Worm (Caenorhabditis elegans) whole organism, L1 larva: Measurements from ENCODE around the gene glt-5.

Experiments
- Y116A8C.19 ChIP-seq: sonication (generic microtip); optimal IDR thresholded peaks from 2 replicates; lab custom pipeline; 2016; ENCODE audit warnings: missing compliant biosample characterization, missing genetic modification characterization, borderline replicate concordance
- alr-1 ChIP-seq: fragments of 200-800 bp; sonication (Bioruptor generic); optimal IDR thresholded peaks from 2 replicates; lab custom pipeline; 2018; ENCODE audit warnings: borderline replicate concordance, mild to moderate bottlenecking, missing genetic modification characterization, missing compliant biosample characterization
- ama-1 ChIP-seq: fragments of 150-350 bp; optimal IDR thresholded peaks from 2 replicates; lab custom pipeline; 2014
- blmp-1 ChIP-seq: fragments of 150-350 bp; optimal IDR thresholded peaks from 2 replicates; lab custom pipeline; 2014; ENCODE audit warnings: missing biosample characterization, missing genetic modification characterization
- ceh-8 ChIP-seq: fragments of 200-800 bp; sonication (Bioruptor generic); optimal IDR thresholded peaks from 2 replicates; lab custom pipeline; 2018; ENCODE audit warnings: mild to moderate bottlenecking, missing genetic modification characterization, moderate library complexity, missing compliant biosample characterization
- ceh-82 ChIP-seq, 3 experiments: fragments of 150-350 bp in 1 of 3; sonication (generic microtip) in 2 of 3; optimal IDR thresholded peaks; 2 replicates each; lab custom pipeline; 2014 to 2017; ENCODE audit warnings: missing biosample characterization in 3 of 3, missing genetic modification characterization in 3 of 3
- ceh-90 ChIP-seq: sonication (generic microtip); optimal IDR thresholded peaks from 2 replicates; lab custom pipeline; 2016; ENCODE audit warnings: missing genetic modification characterization, missing compliant biosample characterization
- ces-1 ChIP-seq: fragments of 150-350 bp; optimal IDR thresholded peaks from 2 replicates; lab custom pipeline; 2014; ENCODE audit warnings: missing biosample characterization, missing genetic modification reagents, missing genetic modification characterization
- dsc-1 ChIP-seq: sonication (generic microtip); optimal IDR thresholded peaks from 2 replicates; lab custom pipeline; 2016; ENCODE audit warnings: mild to moderate bottlenecking, missing genetic modification characterization, missing compliant biosample characterization
- efl-1 ChIP-seq, 4 experiments: fragments of 150-350 bp; optimal IDR thresholded peaks in 3 of 4; peaks in 1 of 4; 1 replicate in 1 of 4; 2 replicates in 3 of 4; lab custom pipeline; 2014; ENCODE audit warnings: missing biosample characterization in 2 of 4, missing genetic modification characterization in 2 of 4, missing genetic modification reagents in 2 of 4
- egl-13 ChIP-seq: sonication (generic microtip); optimal IDR thresholded peaks from 2 replicates; lab custom pipeline; 2016; ENCODE audit warnings: missing genotype, missing genetic modification reagents, missing genetic modification characterization, missing compliant biosample characterization
- egl-27 ChIP-seq, 2 experiments: fragments of 150-350 bp in 1 of 2; sonication (generic microtip); optimal IDR thresholded peaks; 3 replicates each; lab custom pipeline; 2017 to 2018; ENCODE audit warnings: missing biosample characterization in 2 of 2, missing genetic modification characterization in 2 of 2, missing genetic modification reagents in 2 of 2
- elt-2 ChIP-seq: sonication (generic microtip); optimal IDR thresholded peaks from 2 replicates; lab custom pipeline; 2016; ENCODE audit warnings: missing genetic modification characterization, mild to moderate bottlenecking, inconsistent platforms, missing compliant biosample characterization, missing genetic modification reagents
- elt-3 ChIP-seq, 6 experiments: fragments of 150-350 bp in 1 of 6; sonication (generic microtip); optimal IDR thresholded peaks; 2 replicates each; lab custom pipeline; 2017 to 2018; ENCODE audit warnings: missing biosample characterization in 6 of 6, missing genetic modification characterization in 6 of 6, inconsistent platforms in 1 of 6
- fkh-8 ChIP-seq: sonication (generic microtip); optimal IDR thresholded peaks from 2 replicates; lab custom pipeline; 2016; ENCODE audit warnings: mild to moderate bottlenecking, missing genetic modification characterization, missing compliant biosample characterization
- grh-1 ChIP-seq: fragments of 200-800 bp; sonication (Bioruptor generic); IDR thresholded peaks from 2 replicates; pipeline ENCODE4 v1.3.6; 2022; ENCODE audit warnings: missing genetic modification reagents, missing genetic modification characterization, missing compliant biosample characterization
- irx-1 ChIP-seq: sonication (generic microtip); optimal IDR thresholded peaks from 2 replicates; lab custom pipeline; 2016; ENCODE audit warnings: missing genetic modification characterization, missing compliant biosample characterization
- lin-14 ChIP-seq: fragments of 200-800 bp; sonication (Bioruptor generic); optimal IDR thresholded peaks from 2 replicates; lab custom pipeline; 2018; ENCODE audit warnings: mild to moderate bottlenecking, missing genetic modification characterization, moderate library complexity, missing compliant biosample characterization
- lin-35 ChIP-seq, 2 experiments: fragments of 150-350 bp; optimal IDR thresholded peaks; 2 replicates each; lab custom pipeline; 2014; ENCODE audit warnings: missing biosample characterization in 2 of 2, missing genetic modification characterization in 2 of 2, missing genetic modification reagents in 2 of 2
- lsy-2 ChIP-seq, 2 experiments: fragments of 150-350 bp; optimal IDR thresholded peaks; 2 replicates each; lab custom pipeline; 2014; ENCODE audit warnings: missing biosample characterization in 2 of 2, missing genetic modification characterization in 2 of 2
- mab-9 ChIP-seq: fragments of 200-800 bp; sonication (Bioruptor generic); IDR thresholded peaks from 2 replicates; pipeline ENCODE4 v1.3.6; 2022; ENCODE audit warnings: missing genetic modification reagents, missing genetic modification characterization, missing compliant biosample characterization
- nhr-11 ChIP-seq: fragments of 150-350 bp; optimal IDR thresholded peaks from 2 replicates; lab custom pipeline; 2014; ENCODE audit warnings: missing biosample characterization, missing genetic modification characterization
- nhr-19 ChIP-seq: fragments of 200-800 bp; sonication (Bioruptor generic); conservative IDR thresholded peaks from 2 replicates; pipeline ENCODE4 v1.3.6; 2022; ENCODE audit warnings: missing genetic modification characterization, missing compliant biosample characterization
- nhr-20 ChIP-seq: sonication (generic microtip); optimal IDR thresholded peaks from 2 replicates; lab custom pipeline; 2016; ENCODE audit warnings: mild to moderate bottlenecking, missing genetic modification characterization, missing compliant biosample characterization
- nhr-47 ChIP-seq: sonication (generic microtip); optimal IDR thresholded peaks from 2 replicates; lab custom pipeline; 2016; ENCODE audit warnings: mild to moderate bottlenecking, missing genetic modification characterization, moderate library complexity, missing compliant biosample characterization
- nhr-71 ChIP-seq: sonication (generic microtip); optimal IDR thresholded peaks from 2 replicates; lab custom pipeline; 2016; ENCODE audit warnings: mild to moderate bottlenecking, missing genetic modification characterization, moderate library complexity, missing compliant biosample characterization
- nhr-76 ChIP-seq: sonication (generic microtip); optimal IDR thresholded peaks from 2 replicates; lab custom pipeline; 2017; ENCODE audit warnings: missing biosample characterization, missing genetic modification characterization
- nhr-77 ChIP-seq: fragments of 150-350 bp; optimal IDR thresholded peaks from 2 replicates; lab custom pipeline; 2014; ENCODE audit warnings: missing biosample characterization, missing genetic modification characterization
- nhr-85 ChIP-seq: sonication (generic microtip); peaks from one replicate; lab custom pipeline; 2016; ENCODE audit warnings: missing genetic modification characterization, inconsistent platforms, missing compliant biosample characterization
- pag-3 ChIP-seq: sonication (generic microtip); optimal IDR thresholded peaks from 2 replicates; lab custom pipeline; 2017; ENCODE audit warnings: missing genetic modification characterization, mild to moderate bottlenecking, missing compliant biosample characterization, antibody characterized with exemption, borderline replicate concordance; ENCODE audit not compliant: insufficient read depth
- pqm-1 ChIP-seq: sonication (generic microtip); optimal IDR thresholded peaks from 3 replicates; lab custom pipeline; 2017; ENCODE audit warnings: missing biosample characterization, missing genetic modification characterization
- rnt-1 ChIP-seq: sonication (generic microtip); optimal IDR thresholded peaks from 2 replicates; lab custom pipeline; 2016; ENCODE audit warnings: mild to moderate bottlenecking, missing genetic modification characterization, moderate library complexity, missing compliant biosample characterization
- snu-23 ChIP-seq: sonication (generic microtip); optimal IDR thresholded peaks from 2 replicates; lab custom pipeline; 2016; ENCODE audit warnings: missing genetic modification characterization, missing compliant biosample characterization
- sptf-1 ChIP-seq: fragments of 150-350 bp; optimal IDR thresholded peaks from 2 replicates; lab custom pipeline; 2014; ENCODE audit warnings: missing biosample characterization, missing genetic modification characterization
- sup-37 ChIP-seq: fragments of 200-800 bp; sonication (Bioruptor generic); optimal IDR thresholded peaks from 2 replicates; lab custom pipeline; 2018; ENCODE audit warnings: mild to moderate bottlenecking, missing genetic modification characterization, missing compliant biosample characterization
- swsn-7 ChIP-seq: sonication (generic microtip); optimal IDR thresholded peaks from 2 replicates; lab custom pipeline; 2016; ENCODE audit warnings: missing genetic modification characterization, missing compliant biosample characterization
- tbx-2 ChIP-seq: sonication (generic microtip); optimal IDR thresholded peaks from 2 replicates; lab custom pipeline; 2016; ENCODE audit warnings: missing genetic modification characterization, missing compliant biosample characterization
- unc-86 ChIP-seq: sonication (generic microtip); optimal IDR thresholded peaks from 2 replicates; lab custom pipeline; 2016; ENCODE audit warnings: missing genetic modification characterization, missing compliant biosample characterization
- unc-98 ChIP-seq: fragments of 200-800 bp; sonication (Bioruptor generic); IDR thresholded peaks from 2 replicates; pipeline ENCODE4 v1.3.6; 2022; ENCODE audit warnings: missing genetic modification characterization, missing compliant biosample characterization
- ztf-11 ChIP-seq, 2 experiments: sonication (generic microtip); optimal IDR thresholded peaks; 2 replicates each; lab custom pipeline; 2016 to 2017; ENCODE audit warnings: missing genetic modification characterization in 2 of 2, missing biosample characterization in 1 of 2, missing compliant biosample characterization in 1 of 2

The glt-5 gene

DNA sequence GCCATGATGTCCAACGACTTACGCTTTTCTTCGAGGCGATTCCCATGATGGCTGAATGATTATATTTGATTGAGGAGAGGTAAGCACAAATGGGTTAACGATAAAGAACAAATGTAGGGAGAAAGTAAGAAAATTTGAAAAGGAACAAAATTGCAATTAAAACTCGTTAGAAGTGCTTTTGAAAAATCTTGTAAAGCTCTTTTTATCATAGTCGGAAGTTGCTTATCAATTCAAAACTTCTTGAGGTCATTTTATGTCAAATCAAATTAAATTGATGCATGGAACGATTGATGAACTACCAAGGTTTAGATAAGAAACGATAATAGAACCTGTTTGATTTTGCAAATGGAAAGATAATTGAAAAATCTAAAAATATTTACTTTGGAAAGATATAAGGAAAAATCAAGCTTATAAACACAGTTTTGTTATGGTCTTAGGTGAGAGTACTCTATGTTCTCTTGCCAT is at the start of gene glt-5:
Gene glt-5 (minus strand): TSS at position 51 of the 465 bp plus-strand sequence.
- no peak for TF ChIP-seq elt-2
- TF ChIP-seq nhr-85, result peak; percentile 51
- peak in 5 of 6 experiments; percentile 16 to 71 (median 58) for TF ChIP-seq elt-3 (tag; optimal IDR thresholded peaks at IDR 0.05; lab: Kevin White, UChicago)
- no peak for TF ChIP-seq ceh-82 (tag; optimal IDR thresholded peaks at IDR 0.05; lab: Kevin White, UChicago)
- TF ChIP-seq grh-1, result 0 out of 2 replicates have a peak, but pooled peaks have one; percentile 16

DNA sequence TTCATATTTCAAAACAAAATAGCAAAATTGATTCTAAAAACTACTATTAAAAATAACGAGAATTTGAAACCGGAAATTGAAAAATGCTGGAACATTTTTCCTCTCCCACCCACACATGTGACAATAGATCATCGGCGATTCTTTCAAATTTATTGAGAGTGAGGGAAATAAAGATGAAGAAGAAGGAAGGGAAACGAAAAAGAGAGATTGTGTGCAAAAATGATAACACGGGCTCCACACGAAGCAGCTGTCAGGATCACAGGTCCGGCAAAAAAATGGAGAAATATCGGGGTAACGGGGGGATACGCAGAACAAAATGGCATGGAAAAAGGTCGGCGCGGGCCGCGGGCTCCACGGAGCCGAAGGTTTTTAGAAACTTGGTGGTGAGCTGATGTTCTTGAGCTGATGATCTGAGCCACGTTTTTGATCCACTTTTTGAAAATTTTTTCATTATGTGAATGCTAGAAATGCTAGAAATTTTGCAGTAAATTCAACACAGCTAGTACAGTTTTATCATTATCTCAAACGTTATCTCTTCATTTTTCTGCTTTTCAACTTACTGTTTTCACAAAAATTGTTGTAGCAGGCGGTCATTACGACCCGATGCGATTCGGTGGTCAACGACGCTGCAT is 49.1 kb upstream of the glt-5 start, which contains the start of gene shk-1:
Gene shk-1 (plus strand): TSS at position 582 of the 632 bp plus-strand sequence.
- TF ChIP-seq ama-1 (no peak), mab-9 (GFP tag; lab: Robert Waterston, UW) (no peak), rnt-1 (tag; lab: Kevin White, UChicago) (peak; percentile 77), lin-35 (GFP tag; optimal IDR thresholded peaks at IDR 0.05; lab: Kevin White, UChicago) (no peak), Y116A8C.19 (tag; lab: Kevin White, UChicago) (no peak), snu-23 (GFP tag; lab: Kevin White, UChicago) (peak; percentile 27), lin-14 (GFP tag; lab: Kevin White, UChicago) (peak; percentile 88), pag-3 (tag; lab: Kevin White, UChicago) (peak; percentile 72), elt-3 (tag; optimal IDR thresholded peaks at IDR 0.05; lab: Kevin White, UChicago) (no peak), egl-13 (tag; lab: Kevin White, UChicago) (no peak), blmp-1 (tag; lab: Kevin White, UChicago) (no peak), nhr-19 (GFP tag; lab: Robert Waterston, UW) (peak; percentile 17; the same call in 1 of the 2 replicates), ztf-11 (tag; optimal IDR thresholded peaks at IDR 0.05; lab: Kevin White, UChicago) (no peak), nhr-11 (tag; lab: Kevin White, UChicago) (peak; percentile 14), irx-1 (no peak), efl-1 (optimal IDR thresholded peaks at IDR 0.05; lab: Kevin White, UChicago) (no peak), efl-1 (GFP tag; optimal IDR thresholded peaks at IDR 0.05 in 1 of 2; lab: Kevin White, UChicago) (peak in 1 of 2 experiments; percentile 14), nhr-71 (tag; lab: Kevin White, UChicago) (peak; percentile 71), alr-1 (tag; lab: Kevin White, UChicago) (no peak), unc-98 (GFP tag; lab: Robert Waterston, UW) (no peak), pqm-1 (no peak), tbx-2 (tag; lab: Kevin White, UChicago) (no peak), ces-1 (GFP tag; lab: Kevin White, UChicago) (no peak), sup-37 (no peak), dsc-1 (tag; lab: Kevin White, UChicago) (no peak), ceh-90 (tag; lab: Kevin White, UChicago) (no peak), nhr-77 (no peak), lsy-2 (tag; optimal IDR thresholded peaks at IDR 0.05; lab: Kevin White, UChicago) (peak in 1 of 2 experiments; percentile 47), nhr-20 (tag; lab: Kevin White, UChicago) (peak; percentile 21), swsn-7 (tag; lab: Kevin White, UChicago) (peak; percentile 16), sptf-1 (no peak), fkh-8 (tag; lab: Kevin White, UChicago) (no peak)

DNA sequence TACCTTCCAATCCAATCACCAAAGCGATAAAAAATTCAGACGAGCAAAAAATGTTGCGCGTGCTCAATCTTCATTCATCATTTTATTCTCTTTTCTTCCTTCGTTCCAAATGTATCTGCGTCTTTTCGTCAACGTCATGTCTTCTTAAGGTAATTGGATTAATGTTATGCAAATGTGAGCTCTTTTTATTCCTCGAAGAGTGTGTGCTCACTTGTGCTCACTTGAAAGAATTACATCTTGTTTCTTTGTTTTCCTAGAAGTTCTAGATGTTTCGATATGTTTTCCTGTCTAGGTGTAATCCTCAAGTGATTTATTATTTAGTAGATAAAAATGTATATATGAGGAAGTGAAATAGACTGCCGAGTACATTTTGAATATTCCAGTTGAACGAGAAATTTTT is 46.7 kb upstream of the glt-5 start:
- TF ChIP-seq dsc-1 (tag; lab: Kevin White, UChicago), result peak; percentile 92
- TF ChIP-seq nhr-71 (tag; lab: Kevin White, UChicago), result peak; percentile 35
- TF ChIP-seq nhr-76 (tag; lab: Kevin White, UChicago), result no peak
- no peak for TF ChIP-seq ceh-8 (GFP tag; lab: Kevin White, UChicago)
- no peak for TF ChIP-seq sptf-1
- no peak for TF ChIP-seq rnt-1 (tag; lab: Kevin White, UChicago)
- TF ChIP-seq egl-27 (tag; optimal IDR thresholded peaks at IDR 0.05; lab: Kevin White, UChicago), result no peak
- TF ChIP-seq nhr-47 (tag; lab: Kevin White, UChicago), result peak; percentile 11
- TF ChIP-seq egl-13 (tag; lab: Kevin White, UChicago), result peak; percentile 19
- peak; percentile 64 for TF ChIP-seq unc-86 (tag; lab: Kevin White, UChicago)
- peak; percentile 41 for TF ChIP-seq lin-14 (GFP tag; lab: Kevin White, UChicago)
- TF ChIP-seq, all 84 proteins: peak for 6
